Worm (Caenorhabditis elegans) whole organism, L1 larva: Measurements from ENCODE around the gene ZK688.1.

Source experiments
- Y116A8C.19 ChIP-seq: sonication (generic microtip); optimal IDR thresholded peaks from 2 replicates; lab custom pipeline; 2016; ENCODE audit warnings: missing compliant biosample characterization, missing genetic modification characterization, borderline replicate concordance
- ama-1 ChIP-seq: fragments of 150-350 bp; optimal IDR thresholded peaks from 2 replicates; lab custom pipeline; 2014
- ceh-82 ChIP-seq, 3 experiments: fragments of 150-350 bp in 1 of 3; sonication (generic microtip) in 2 of 3; optimal IDR thresholded peaks; 2 replicates each; lab custom pipeline; 2014 to 2017; ENCODE audit warnings: missing biosample characterization in 3 of 3, missing genetic modification characterization in 3 of 3
- elt-2 ChIP-seq: sonication (generic microtip); optimal IDR thresholded peaks from 2 replicates; lab custom pipeline; 2016; ENCODE audit warnings: missing genetic modification characterization, mild to moderate bottlenecking, inconsistent platforms, missing compliant biosample characterization, missing genetic modification reagents
- elt-3 ChIP-seq, 6 experiments: fragments of 150-350 bp in 1 of 6; sonication (generic microtip); optimal IDR thresholded peaks; 2 replicates each; lab custom pipeline; 2017 to 2018; ENCODE audit warnings: missing biosample characterization in 6 of 6, missing genetic modification characterization in 6 of 6, inconsistent platforms in 1 of 6
- fkh-10 ChIP-seq: sonication (generic microtip); optimal IDR thresholded peaks from 2 replicates; lab custom pipeline; 2017; ENCODE audit warnings: missing biosample characterization, missing genetic modification reagents, missing genetic modification characterization
- fos-1 ChIP-seq: fragments of 150-350 bp; optimal IDR thresholded peaks from 2 replicates; lab custom pipeline; 2014; ENCODE audit warnings: missing biosample characterization, missing genetic modification characterization
- lin-13 ChIP-seq: fragments of 150-350 bp; optimal IDR thresholded peaks from 2 replicates; lab custom pipeline; 2014; ENCODE audit warnings: missing biosample characterization, missing genetic modification reagents, missing genetic modification characterization
- lin-39 ChIP-seq: fragments of 150-350 bp; optimal IDR thresholded peaks from 2 replicates; lab custom pipeline; 2014; ENCODE audit warnings: missing biosample characterization, missing genetic modification reagents, missing genetic modification characterization
- mab-9 ChIP-seq: fragments of 200-800 bp; sonication (Bioruptor generic); IDR thresholded peaks from 2 replicates; pipeline ENCODE4 v1.3.6; 2022; ENCODE audit warnings: missing genetic modification reagents, missing genetic modification characterization, missing compliant biosample characterization
- mdl-1 ChIP-seq, 2 experiments: fragments of 150-350 bp; optimal IDR thresholded peaks; 2 replicates each; lab custom pipeline; 2014 to 2017; ENCODE audit warnings: missing biosample characterization in 2 of 2, missing genetic modification characterization in 2 of 2, inconsistent platforms in 1 of 2
- nhr-11 ChIP-seq: fragments of 150-350 bp; optimal IDR thresholded peaks from 2 replicates; lab custom pipeline; 2014; ENCODE audit warnings: missing biosample characterization, missing genetic modification characterization
- unc-130 ChIP-seq: fragments of 150-350 bp; optimal IDR thresholded peaks from 2 replicates; lab custom pipeline; 2017; ENCODE audit warnings: missing biosample characterization, missing genetic modification characterization, inconsistent platforms
- vab-15 ChIP-seq: sonication (generic microtip); optimal IDR thresholded peaks from 2 replicates; lab custom pipeline; 2017; ENCODE audit warnings: missing genotype, mild to moderate bottlenecking, missing genetic modification characterization, missing compliant biosample characterization

ce11 chrIII:7866189-7866588 lies 43.2 kb upstream of the ZK688.1 start, which contains the start of gene cup-4:
- TF ChIP-seq ama-1, result no peak
- TF ChIP-seq mab-9 (GFP tag; lab: Robert Waterston, UW), result no peak
- TF ChIP-seq fos-1 (tag; lab: Kevin White, UChicago), result no peak
- TF ChIP-seq elt-3 (tag; optimal IDR thresholded peaks at IDR 0.05; lab: Kevin White, UChicago), result no peak
- no peak for TF ChIP-seq vab-15 (tag; lab: Kevin White, UChicago)
- TF ChIP-seq ceh-82 (tag; optimal IDR thresholded peaks at IDR 0.05; lab: Kevin White, UChicago), result no peak
- TF ChIP-seq Y116A8C.19 (tag; lab: Kevin White, UChicago), result no peak
- TF ChIP-seq elt-2 (tag; lab: Kevin White, UChicago), result no peak
- TF ChIP-seq unc-130 (tag; lab: Kevin White, UChicago), result no peak
- TF ChIP-seq mdl-1 (tag; optimal IDR thresholded peaks at IDR 0.05; lab: Kevin White, UChicago), result no peak
- TF ChIP-seq lin-13 (GFP tag; lab: Kevin White, UChicago), result no peak
- no peak for TF ChIP-seq fkh-10
- no peak for TF ChIP-seq lin-39 (tag; lab: Kevin White, UChicago)
- no peak for TF ChIP-seq nhr-11 (tag; lab: Kevin White, UChicago)
